Fruit fly (Drosophila melanogaster) whole organism, embryonic: Measurements from ENCODE around the gene CG13359.
A peak's percentile ranks its signal among the peaks of the same experiment; 100 is the strongest.

Experiments used
- B-H2 ChIP-seq: fragments of 200-800 bp; sonication (Bioruptor generic); optimal IDR thresholded peaks from 2 replicates; lab custom pipeline; 2018; ENCODE audit warnings: missing biosample characterization, mild to moderate bottlenecking, missing genetic modification characterization
- CG11696 ChIP-seq: fragments of 200-800 bp; sonication (Bioruptor generic); IDR thresholded peaks from 2 replicates; pipeline ENCODE4 v1.3.6; 2022; ENCODE audit warnings: missing biosample characterization, missing genetic modification characterization
- CG13123 ChIP-seq: fragments of 200-800 bp; sonication (Bioruptor generic); optimal IDR thresholded peaks from 2 replicates; lab custom pipeline; 2016; ENCODE audit warnings: missing biosample characterization, missing genetic modification characterization
- CG14965 ChIP-seq: fragments of 200-800 bp; sonication (Bioruptor generic); optimal IDR thresholded peaks from 2 replicates; lab custom pipeline; 2016; ENCODE audit warnings: missing biosample characterization, missing genetic modification characterization, borderline replicate concordance
- CG15269 ChIP-seq: fragments of 200-800 bp; sonication (Bioruptor generic); optimal IDR thresholded peaks from 2 replicates; lab custom pipeline; 2018; ENCODE audit warnings: missing biosample characterization, mild to moderate bottlenecking, missing genetic modification characterization, moderate library complexity
- CG15479 ChIP-seq: fragments of 200-800 bp; sonication (Bioruptor generic); optimal IDR thresholded peaks from 3 replicates; lab custom pipeline; 2019; ENCODE audit warnings: missing biosample characterization, mild to moderate bottlenecking, missing genetic modification characterization, moderate library complexity
- CG15601 ChIP-seq: fragments of 200-800 bp; sonication (Bioruptor generic); optimal IDR thresholded peaks from 3 replicates; lab custom pipeline; 2019; ENCODE audit warnings: missing biosample characterization, mild to moderate bottlenecking, missing genetic modification characterization, moderate library complexity
- CG1647 ChIP-seq: fragments of 200-800 bp; sonication (Bioruptor generic); optimal IDR thresholded peaks from 3 replicates; lab custom pipeline; 2016; ENCODE audit warnings: missing biosample characterization, missing genetic modification characterization
- CG16813 ChIP-seq: fragments of 200-800 bp; sonication (Bioruptor generic); IDR thresholded peaks from 3 replicates; pipeline ENCODE4 v1.3.6; 2022; ENCODE audit warnings: missing biosample characterization, missing genetic modification characterization; ENCODE audit not compliant: partially characterized antibody
- CG16815 ChIP-seq: fragments of 200-800 bp; sonication (Bioruptor generic); optimal IDR thresholded peaks from 3 replicates; lab custom pipeline; 2017; ENCODE audit warnings: missing biosample characterization, mild to moderate bottlenecking, missing genetic modification characterization
- CG18599 ChIP-seq: fragments of 200-800 bp; sonication (Bioruptor generic); optimal IDR thresholded peaks from 3 replicates; lab custom pipeline; 2017; ENCODE audit warnings: missing biosample characterization, missing genetic modification characterization, mild to moderate bottlenecking, moderate library complexity, missing genetic modification reagents
- CG8089 ChIP-seq: fragments of 200-800 bp; sonication (Bioruptor generic); optimal IDR thresholded peaks from 3 replicates; lab custom pipeline; 2016; ENCODE audit warnings: missing biosample characterization, missing genetic modification characterization
- CG8388 ChIP-seq: fragments of 200-800 bp; sonication (Bioruptor generic); optimal IDR thresholded peaks from 2 replicates; lab custom pipeline; 2019; ENCODE audit warnings: missing biosample characterization, mild to moderate bottlenecking, missing genetic modification characterization, moderate library complexity
- CoRest ChIP-seq: fragments of 200-800 bp; sonication (Bioruptor generic); optimal IDR thresholded peaks from 3 replicates; lab custom pipeline; 2018; ENCODE audit warnings: missing biosample characterization, mild to moderate bottlenecking, missing genetic modification characterization, moderate library complexity
- Dip2 ChIP-seq: fragments of 200-800 bp; sonication (Bioruptor generic); IDR thresholded peaks from 2 replicates; pipeline ENCODE4 v1.3.6; 2022; ENCODE audit warnings: missing biosample characterization, missing genetic modification characterization
- GATAe ChIP-seq: fragments of 200-800 bp; sonication (Bioruptor generic); conservative IDR thresholded peaks from 2 replicates; pipeline ENCODE4 v1.3.6; 2022; ENCODE audit warnings: missing biosample characterization, missing genetic modification characterization
- Gug ChIP-seq: fragments of 200-800 bp; sonication (Bioruptor generic); IDR thresholded peaks from 4 replicates; pipeline ENCODE4 v1.3.6; 2022; ENCODE audit warnings: missing biosample characterization, missing genetic modification characterization
- HHEX ChIP-seq: fragments of 200-800 bp; sonication (Bioruptor generic); optimal IDR thresholded peaks from 3 replicates; lab custom pipeline; 2017; ENCODE audit warnings: missing biosample characterization, mild to moderate bottlenecking, missing genetic modification characterization, missing genetic modification reagents
- MBD-R2 ChIP-seq: fragments of 200-800 bp; sonication (Bioruptor generic); IDR thresholded peaks from 2 replicates; pipeline ENCODE4 v1.3.6; 2022; ENCODE audit warnings: missing biosample characterization, missing genetic modification characterization
- NC2α ChIP-seq: fragments of 200-800 bp; sonication (Bioruptor generic); optimal IDR thresholded peaks from 2 replicates; lab custom pipeline; 2016; ENCODE audit warnings: missing biosample characterization, missing genetic modification characterization
- NC2β ChIP-seq: fragments of 200-800 bp; sonication (Bioruptor generic); optimal IDR thresholded peaks from 2 replicates; lab custom pipeline; 2016; ENCODE audit warnings: missing biosample characterization, missing genetic modification characterization
- Nf-YB ChIP-seq: fragments of 200-800 bp; sonication (Bioruptor generic); optimal IDR thresholded peaks from 3 replicates; lab custom pipeline; 2019; ENCODE audit warnings: missing biosample characterization, mild to moderate bottlenecking, missing genetic modification characterization, moderate library complexity
- Oaz ChIP-seq: fragments of 200-800 bp; sonication (Bioruptor generic); IDR thresholded peaks from 2 replicates; pipeline ENCODE4 v1.3.6; 2022; ENCODE audit warnings: missing biosample characterization, missing genetic modification characterization
- PHDP ChIP-seq: fragments of 200-800 bp; sonication (Bioruptor generic); optimal IDR thresholded peaks from 3 replicates; lab custom pipeline; 2018; ENCODE audit warnings: missing biosample characterization, mild to moderate bottlenecking, missing genetic modification characterization, moderate library complexity
- Spps ChIP-seq: fragments of 200-800 bp; sonication (Bioruptor generic); optimal IDR thresholded peaks from 2 replicates; lab custom pipeline; 2018; ENCODE audit warnings: missing biosample characterization, mild to moderate bottlenecking, missing genetic modification characterization
- amos ChIP-seq: fragments of 200-800 bp; sonication (Bioruptor generic); IDR thresholded peaks from 2 replicates; pipeline ENCODE4 v1.3.6; 2022; ENCODE audit warnings: missing biosample characterization, missing genetic modification characterization; ENCODE audit not compliant: partially characterized antibody
- cad ChIP-seq: fragments of >200 bp; optimal IDR thresholded peaks from 2 replicates; lab custom pipeline; 2017; ENCODE audit warnings: missing biosample characterization, missing genetic modification characterization
- chif ChIP-seq, 2 experiments: fragments of 200-800 bp; sonication (Bioruptor generic); optimal IDR thresholded peaks; 3 replicates each; lab custom pipeline; 2016; ENCODE audit warnings: missing biosample characterization in 2 of 2, missing genetic modification characterization in 2 of 2
- ci ChIP-seq: fragments of 200-800 bp; sonication (Bioruptor generic); IDR thresholded peaks from 3 replicates; pipeline ENCODE4 v1.3.6; 2022; ENCODE audit warnings: missing biosample characterization, missing genetic modification characterization
- crc ChIP-seq: fragments of 200-800 bp; sonication (Bioruptor generic); optimal IDR thresholded peaks from 2 replicates; lab custom pipeline; 2016; ENCODE audit warnings: missing biosample characterization, missing genetic modification characterization
- crol ChIP-seq: fragments of 200-800 bp; sonication (Bioruptor generic); IDR thresholded peaks from 2 replicates; pipeline ENCODE4 v1.3.6; 2022; ENCODE audit warnings: missing biosample characterization, missing genetic modification characterization
- dysf ChIP-seq: fragments of 200-800 bp; sonication (Bioruptor generic); IDR thresholded peaks from 3 replicates; pipeline ENCODE4 v1.3.6; 2022; ENCODE audit warnings: missing biosample characterization, missing genetic modification characterization
- grn ChIP-seq: fragments of 200-800 bp; sonication (Bioruptor generic); optimal IDR thresholded peaks from 3 replicates; lab custom pipeline; 2017; ENCODE audit warnings: missing biosample characterization, missing genetic modification characterization
- hbn ChIP-seq: fragments of 200-800 bp; sonication (Bioruptor generic); IDR thresholded peaks from 2 replicates; pipeline ENCODE4 v1.3.6; 2022; ENCODE audit warnings: missing biosample characterization, missing genetic modification characterization; ENCODE audit not compliant: partially characterized antibody
- lilli ChIP-seq: fragments of 200-800 bp; sonication (Bioruptor generic); optimal IDR thresholded peaks from 3 replicates; lab custom pipeline; 2016; ENCODE audit warnings: missing biosample characterization, missing genetic modification characterization
- maf-S ChIP-seq: fragments of 200-800 bp; sonication (Bioruptor generic); optimal IDR thresholded peaks from 2 replicates; lab custom pipeline; 2016; ENCODE audit warnings: missing biosample characterization, missing genetic modification characterization
- nmo ChIP-seq: fragments of 200-800 bp; sonication (Bioruptor generic); optimal IDR thresholded peaks from 2 replicates; lab custom pipeline; 2018; ENCODE audit warnings: missing biosample characterization, mild to moderate bottlenecking, missing genetic modification characterization, moderate library complexity
- nom ChIP-seq: fragments of 200-800 bp; sonication (Bioruptor generic); optimal IDR thresholded peaks from 2 replicates; lab custom pipeline; 2017; ENCODE audit warnings: missing biosample characterization, missing genetic modification characterization, mild to moderate bottlenecking, moderate library complexity, missing genetic modification reagents
- pb ChIP-seq: fragments of 200-800 bp; sonication (Bioruptor generic); optimal IDR thresholded peaks from 3 replicates; lab custom pipeline; 2016; ENCODE audit warnings: missing biosample characterization, missing genetic modification characterization
- psq ChIP-seq: fragments of 200-800 bp; sonication (Bioruptor generic); optimal IDR thresholded peaks from 2 replicates; lab custom pipeline; 2017; ENCODE audit warnings: missing biosample characterization, missing genetic modification characterization
- ranshi ChIP-seq: fragments of 200-800 bp; sonication (Bioruptor generic); IDR thresholded peaks from 2 replicates; pipeline ENCODE4 v1.3.6; 2022; ENCODE audit warnings: missing biosample characterization, missing genetic modification characterization
- row ChIP-seq: fragments of 200-800 bp; sonication (Bioruptor generic); IDR thresholded peaks from 3 replicates; pipeline ENCODE4 v1.3.6; 2022; ENCODE audit warnings: missing biosample characterization, missing genetic modification characterization
- sim ChIP-seq: fragments of 200-800 bp; sonication (Bioruptor generic); IDR thresholded peaks from 2 replicates; pipeline ENCODE4 v1.3.6; 2022; ENCODE audit warnings: missing biosample characterization, missing genetic modification characterization
- tin ChIP-seq: fragments of 200-800 bp; sonication (Bioruptor generic); optimal IDR thresholded peaks from 3 replicates; lab custom pipeline; 2016; ENCODE audit warnings: missing biosample characterization, missing genetic modification characterization
- tna ChIP-seq: fragments of 200-800 bp; sonication (Bioruptor generic); IDR thresholded peaks from 2 replicates; pipeline ENCODE4 v1.3.6; 2022; ENCODE audit warnings: missing biosample characterization, missing genetic modification characterization; ENCODE audit not compliant: partially characterized antibody
- trem ChIP-seq: fragments of 200-800 bp; optimal IDR thresholded peaks from 3 replicates; lab custom pipeline; 2019; ENCODE audit warnings: missing biosample characterization, mild to moderate bottlenecking, missing genetic modification characterization, moderate library complexity
- ttk ChIP-seq: fragments of 200-800 bp; sonication (Bioruptor generic); IDR thresholded peaks from 2 replicates; pipeline ENCODE4 v2.1.2; 2022; ENCODE audit warnings: missing biosample characterization, missing genetic modification characterization
- twi ChIP-seq: fragments of 200-800 bp; optimal IDR thresholded peaks from 2 replicates; lab custom pipeline; 2019; ENCODE audit warnings: missing biosample characterization, mild to moderate bottlenecking, missing genetic modification characterization, moderate library complexity
- unc-4 ChIP-seq: fragments of 200-800 bp; sonication (Bioruptor generic); IDR thresholded peaks from 2 replicates; pipeline ENCODE4 v1.3.6; 2022; ENCODE audit warnings: missing biosample characterization, missing genetic modification characterization; ENCODE audit not compliant: partially characterized antibody
- unpg ChIP-seq: fragments of 200-800 bp; sonication (Bioruptor generic); optimal IDR thresholded peaks from 3 replicates; lab custom pipeline; 2018; ENCODE audit warnings: missing biosample characterization, mild to moderate bottlenecking, missing genetic modification characterization, moderate library complexity
- z ChIP-seq: fragments of 200-800 bp; sonication (Bioruptor generic); IDR thresholded peaks from 3 replicates; pipeline ENCODE4 v1.3.6; 2022; ENCODE audit warnings: missing biosample characterization, missing genetic modification characterization

The CG13359 gene

DNA sequence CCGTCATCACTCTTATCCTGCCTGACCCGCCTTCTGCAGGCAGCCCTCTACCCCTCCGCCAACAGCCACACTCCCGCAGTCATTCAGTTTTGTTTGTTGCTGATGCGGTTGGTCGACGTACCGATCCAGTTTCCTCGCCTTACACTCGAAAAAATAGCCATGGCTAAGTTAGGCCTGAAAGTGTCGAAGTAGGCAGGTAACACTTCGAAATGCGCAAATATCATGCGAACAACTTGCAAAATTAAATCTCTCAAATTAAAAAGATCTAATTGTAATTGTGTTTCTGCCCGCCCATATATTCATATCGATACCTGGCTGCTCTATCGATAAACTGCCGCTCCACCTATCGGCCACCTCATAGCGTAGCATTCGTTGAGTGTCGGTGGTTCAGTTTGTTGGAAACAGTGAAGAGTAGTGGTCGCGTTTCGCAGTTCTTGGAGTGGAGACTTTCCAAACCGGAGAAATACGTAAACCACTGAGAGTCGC is 33.6 kb downstream of the CG13359 start, which contains the start of gene fz3 (continued):
- TF ChIP-seq psq (GFP tag; lab: Kevin White, UChicago): no peak
- TF ChIP-seq ttk: no peak
- TF ChIP-seq dysf: no peak
- peak; percentile 44 for TF ChIP-seq trem (tag; lab: Kevin White, UChicago)
- TF ChIP-seq z: no peak
- TF ChIP-seq tin (GFP tag; lab: Kevin White, UChicago): no peak
- no peak for TF ChIP-seq GATAe (GFP tag; lab: Robert Waterston, UW)
- TF ChIP-seq nom (GFP tag; lab: Kevin White, UChicago): peak; percentile 73
- peak; percentile 68; the same call in 1 of the 3 replicates for TF ChIP-seq ci (GFP tag; lab: Robert Waterston, UW)
- TF ChIP-seq sim (GFP tag; lab: Robert Waterston, UW): no peak
- no peak for TF ChIP-seq HHEX
- TF ChIP-seq CG18599 (GFP tag; lab: Kevin White, UChicago): no peak
- TF ChIP-seq NC2α: no peak
- TF ChIP-seq crc: no peak
- TF ChIP-seq CG16813: peak; percentile 85
- no peak for TF ChIP-seq Gug
- no peak for TF ChIP-seq CG15479 (GFP tag; lab: Kevin White, UChicago)
- TF ChIP-seq Nf-YB (GFP tag; lab: Kevin White, UChicago): peak; percentile 1
- no peak for TF ChIP-seq NC2β (GFP tag; lab: Kevin White, UChicago)
- no peak for TF ChIP-seq grn
- TF ChIP-seq crol (GFP tag; lab: Robert Waterston, UW): peak; percentile 79
- peak; percentile 1 for TF ChIP-seq CG8388 (GFP tag; lab: Kevin White, UChicago)
- no peak for TF ChIP-seq CG1647
- TF ChIP-seq amos (GFP tag; lab: Robert Waterston, UW): peak; percentile 89
- no peak for TF ChIP-seq twi (tag; lab: Kevin White, UChicago)
- TF ChIP-seq B-H2 (GFP tag; lab: Kevin White, UChicago): peak; percentile 32
- TF ChIP-seq hbn (GFP tag; lab: Robert Waterston, UW): peak; percentile 83
- TF ChIP-seq CG11696: no peak
- TF ChIP-seq pb: no peak
- TF ChIP-seq row (GFP tag; lab: Robert Waterston, UW): peak; percentile 33; the same call in 1 of the 3 replicates
- no peak for TF ChIP-seq PHDP (tag; lab: Kevin White, UChicago)
- TF ChIP-seq CG15601 (tag; lab: Kevin White, UChicago): peak; percentile 23
- TF ChIP-seq CG8089 (GFP tag; lab: Kevin White, UChicago): no peak
- TF ChIP-seq chif (GFP tag; optimal IDR thresholded peaks at IDR 0.05; lab: Kevin White, UChicago): no peak
- TF ChIP-seq Oaz (GFP tag; lab: Robert Waterston, UW): no peak
- no peak for TF ChIP-seq Dip2 (GFP tag; lab: Robert Waterston, UW)
- peak; percentile 20; the same call in 1 of the 2 replicates for TF ChIP-seq ranshi (GFP tag; lab: Robert Waterston, UW)
- TF ChIP-seq MBD-R2 (GFP tag; lab: Robert Waterston, UW): peak; percentile 54
- TF ChIP-seq CG16815 (GFP tag; lab: Kevin White, UChicago): no peak
- TF ChIP-seq Spps: no peak
- peak; percentile 26 for TF ChIP-seq CoRest (tag; lab: Kevin White, UChicago)
- no peak for TF ChIP-seq maf-S (GFP tag; lab: Kevin White, UChicago)
- peak; percentile 37 for TF ChIP-seq nmo (GFP tag; lab: Kevin White, UChicago)
- no peak for TF ChIP-seq cad (GFP tag; lab: Kevin White, UChicago)
- peak; percentile 88 for TF ChIP-seq unc-4 (GFP tag; lab: Robert Waterston, UW)
- TF ChIP-seq CG14965 (GFP tag; lab: Kevin White, UChicago): no peak
- no peak for TF ChIP-seq CG13123 (GFP tag; lab: Kevin White, UChicago)
- peak; percentile 41 for TF ChIP-seq unpg
- peak; percentile 13 for TF ChIP-seq CG15269 (tag; lab: Kevin White, UChicago)
- TF ChIP-seq lilli: no peak
- peak; percentile 82 for TF ChIP-seq tna (GFP tag; lab: Robert Waterston, UW)
